Worm (Caenorhabditis elegans) whole organism, early embryonic: ENCODE data around the gene srx-73.

Experiments
- B0310.2 ChIP-seq: sonication (generic microtip); optimal IDR thresholded peaks from 2 replicates; lab custom pipeline; 2016; ENCODE audit warnings: mild to moderate bottlenecking, missing genetic modification characterization, missing compliant biosample characterization
- F13C5.2 ChIP-seq: sonication (generic microtip); optimal IDR thresholded peaks from 2 replicates; lab custom pipeline; 2017; ENCODE audit warnings: mild to moderate bottlenecking, missing genetic modification characterization, inconsistent platforms, missing compliant biosample characterization
- aly-1 ChIP-seq: sonication (generic microtip); optimal IDR thresholded peaks from 2 replicates; lab custom pipeline; 2016; ENCODE audit warnings: missing genetic modification characterization, missing compliant biosample characterization
- ama-1 ChIP-seq: fragments of 150-350 bp; optimal IDR thresholded peaks from 2 replicates; lab custom pipeline; 2014
- ceh-13 ChIP-seq: fragments of 200-800 bp; sonication (Bioruptor generic); optimal IDR thresholded peaks from 2 replicates; lab custom pipeline; 2018; ENCODE audit warnings: mild to moderate bottlenecking, missing genetic modification characterization, missing compliant biosample characterization
- ceh-36 ChIP-seq: sonication (generic microtip); optimal IDR thresholded peaks from 2 replicates; lab custom pipeline; 2016; ENCODE audit warnings: missing genetic modification characterization, inconsistent platforms, missing compliant biosample characterization
- ets-7 ChIP-seq: sonication (generic microtip); optimal IDR thresholded peaks from 2 replicates; lab custom pipeline; 2016; ENCODE audit warnings: missing genotype, missing genetic modification characterization, missing compliant biosample characterization
- flt-1 ChIP-seq: fragments of 200-800 bp; sonication (Bioruptor generic); IDR thresholded peaks from 2 replicates; pipeline ENCODE4 v1.3.6; 2022; ENCODE audit warnings: missing genetic modification characterization, missing compliant biosample characterization
- hmbx-1 ChIP-seq: sonication (generic microtip); optimal IDR thresholded peaks from 2 replicates; lab custom pipeline; 2016; ENCODE audit warnings: mild to moderate bottlenecking, missing genetic modification characterization, missing compliant biosample characterization
- hmg-4 ChIP-seq: fragments of 200-800 bp; sonication (Bioruptor generic); optimal IDR thresholded peaks from 2 replicates; lab custom pipeline; 2018; ENCODE audit warnings: mild to moderate bottlenecking, missing genetic modification characterization, missing compliant biosample characterization
- hnd-1 ChIP-seq: sonication (generic microtip); optimal IDR thresholded peaks from 2 replicates; lab custom pipeline; 2016; ENCODE audit warnings: missing genetic modification characterization, missing compliant biosample characterization
- pes-1 ChIP-seq: fragments of 200-800 bp; sonication (Bioruptor generic); IDR thresholded peaks from 2 replicates; pipeline ENCODE4 v1.3.6; 2022; ENCODE audit warnings: missing genetic modification reagents, missing genetic modification characterization, missing compliant biosample characterization
- scrt-1 ChIP-seq: fragments of 200-800 bp; sonication (Bioruptor generic); IDR thresholded peaks from 2 replicates; pipeline ENCODE4 v1.3.6; 2022; ENCODE audit warnings: missing genetic modification characterization, missing compliant biosample characterization
- sea-1 ChIP-seq: fragments of 200-800 bp; sonication (Bioruptor generic); conservative IDR thresholded peaks from 2 replicates; pipeline ENCODE4 v1.3.6; 2022; ENCODE audit warnings: missing genetic modification characterization, missing compliant biosample characterization
- tbx-11 ChIP-seq: fragments of 200-800 bp; sonication (Bioruptor generic); IDR thresholded peaks from 2 replicates; pipeline ENCODE4 v1.3.6; 2022; ENCODE audit warnings: missing genetic modification characterization, missing compliant biosample characterization
- tbx-37 ChIP-seq: fragments of 200-800 bp; sonication (Bioruptor generic); conservative IDR thresholded peaks from 2 replicates; pipeline ENCODE4 v1.3.6; 2022; ENCODE audit warnings: missing genetic modification reagents, missing genetic modification characterization, missing compliant biosample characterization
- tra-4 ChIP-seq: sonication (generic microtip); optimal IDR thresholded peaks from 2 replicates; lab custom pipeline; 2017; ENCODE audit warnings: missing genetic modification characterization, missing compliant biosample characterization

The srx-73 gene

ce11 chrV:4653871-4654605 is 11.5 kb downstream of the srx-73 start, which contains the start of the genes col-139 and F41F3.1:
col-139 (minus strand) TSS chrV:4653971.
F41F3.1 (plus strand) TSS chrV:4654555.
- TF ChIP-seq scrt-1 (GFP tag; lab: Robert Waterston, UW), result no peak
- TF ChIP-seq tbx-37 (GFP tag; lab: Robert Waterston, UW), result no peak
- TF ChIP-seq aly-1, result no peak
- TF ChIP-seq hmg-4 (GFP tag; lab: Kevin White, UChicago), result no peak
- no peak for TF ChIP-seq B0310.2 (tag; lab: Kevin White, UChicago)
- no peak for TF ChIP-seq sea-1 (GFP tag; lab: Robert Waterston, UW)
- TF ChIP-seq ceh-36 (tag; lab: Kevin White, UChicago), result no peak

- TF ChIP-seq B0310.2 (tag; lab: Kevin White, UChicago) (no peak), tra-4 (no peak), ama-1 (lab: Kevin White, UChicago) (no peak), F13C5.2 (tag; lab: Kevin White, UChicago) (no peak), aly-1 (no peak), ets-7 (tag; lab: Kevin White, UChicago) (no peak), pes-1 (GFP tag; lab: Robert Waterston, UW) (no peak), sea-1 (GFP tag; lab: Robert Waterston, UW) (no peak), tbx-37 (GFP tag; lab: Robert Waterston, UW) (no peak), scrt-1 (GFP tag; lab: Robert Waterston, UW) (no peak), flt-1 (GFP tag; lab: Robert Waterston, UW) (no peak), ceh-36 (tag; lab: Kevin White, UChicago) (no peak), hmbx-1 (tag; lab: Kevin White, UChicago) (no peak), hnd-1 (tag; lab: Kevin White, UChicago) (no peak), hmg-4 (GFP tag; lab: Kevin White, UChicago) (no peak), tbx-11 (GFP tag; lab: Robert Waterston, UW) (no peak), ceh-13 (GFP tag; lab: Kevin White, UChicago) (no peak)
Observed at ce11 chrV:4653093-4653492, 12.5 kb downstream of the srx-73 start.

- TF ChIP-seq hnd-1 (tag; lab: Kevin White, UChicago), result no peak
- TF ChIP-seq tra-4, result no peak
- no peak for TF ChIP-seq ceh-13 (GFP tag; lab: Kevin White, UChicago)
- no peak for TF ChIP-seq tbx-11 (GFP tag; lab: Robert Waterston, UW)
- no peak for TF ChIP-seq sea-1 (GFP tag; lab: Robert Waterston, UW)
- TF ChIP-seq ama-1 (lab: Kevin White, UChicago), result no peak
- no peak for TF ChIP-seq hmbx-1 (tag; lab: Kevin White, UChicago)
- no peak for TF ChIP-seq tbx-37 (GFP tag; lab: Robert Waterston, UW)
- no peak for TF ChIP-seq B0310.2 (tag; lab: Kevin White, UChicago)
- TF ChIP-seq ceh-36 (tag; lab: Kevin White, UChicago), result no peak
- no peak for TF ChIP-seq F13C5.2 (tag; lab: Kevin White, UChicago)
- TF ChIP-seq aly-1, result no peak
- no peak for TF ChIP-seq scrt-1 (GFP tag; lab: Robert Waterston, UW)
- no peak for TF ChIP-seq flt-1 (GFP tag; lab: Robert Waterston, UW)
- TF ChIP-seq pes-1 (GFP tag; lab: Robert Waterston, UW), result no peak
- TF ChIP-seq ets-7 (tag; lab: Kevin White, UChicago), result no peak
- no peak for TF ChIP-seq hmg-4 (GFP tag; lab: Kevin White, UChicago)
Observed at ce11 chrV:4651480-4651879, 14.1 kb downstream of the srx-73 start.

- TF ChIP-seq ama-1 (lab: Kevin White, UChicago) (no peak), ceh-36 (tag; lab: Kevin White, UChicago) (no peak), sea-1 (GFP tag; lab: Robert Waterston, UW) (no peak), B0310.2 (tag; lab: Kevin White, UChicago) (no peak), hmbx-1 (tag; lab: Kevin White, UChicago) (no peak), hnd-1 (tag; lab: Kevin White, UChicago) (no peak), tbx-37 (GFP tag; lab: Robert Waterston, UW) (no peak), tra-4 (no peak), aly-1 (no peak), pes-1 (GFP tag; lab: Robert Waterston, UW) (no peak), F13C5.2 (tag; lab: Kevin White, UChicago) (no peak), ets-7 (tag; lab: Kevin White, UChicago) (no peak), tbx-11 (GFP tag; lab: Robert Waterston, UW) (no peak), scrt-1 (GFP tag; lab: Robert Waterston, UW) (no peak)
Observed at ce11 chrV:4649649-4650384, 15.7 kb downstream of the srx-73 start.

- no peak for TF ChIP-seq B0310.2 (tag; lab: Kevin White, UChicago)
- no peak for TF ChIP-seq hnd-1 (tag; lab: Kevin White, UChicago)
- TF ChIP-seq F13C5.2 (tag; lab: Kevin White, UChicago), result no peak
- TF ChIP-seq hmg-4 (GFP tag; lab: Kevin White, UChicago), result no peak
- TF ChIP-seq aly-1, result no peak
- no peak for TF ChIP-seq tbx-11 (GFP tag; lab: Robert Waterston, UW)
- TF ChIP-seq tbx-37 (GFP tag; lab: Robert Waterston, UW), result no peak
- TF ChIP-seq ceh-36 (tag; lab: Kevin White, UChicago), result no peak
- TF ChIP-seq hmbx-1 (tag; lab: Kevin White, UChicago), result no peak
Observed at ce11 chrV:4648527-4648926, 17.0 kb downstream of the srx-73 start, which contains the start of gene F41F3.8. F41F3.8 (plus strand) TSS chrV:4648827.

- no peak for TF ChIP-seq ceh-13 (GFP tag; lab: Kevin White, UChicago)
- TF ChIP-seq hmbx-1 (tag; lab: Kevin White, UChicago), result no peak
- TF ChIP-seq aly-1, result peak; percentile 47
- no peak; the same call in 1 of the 2 replicates for TF ChIP-seq pes-1 (GFP tag; lab: Robert Waterston, UW)
- TF ChIP-seq ama-1 (lab: Kevin White, UChicago), result no peak
- TF ChIP-seq hmg-4 (GFP tag; lab: Kevin White, UChicago), result peak; percentile 33
- peak; percentile 76 for TF ChIP-seq scrt-1 (GFP tag; lab: Robert Waterston, UW)
Observed at ce11 chrV:4647857-4648256, 17.7 kb downstream of the srx-73 start, which contains the start of gene F41F3.3. F41F3.3 (minus strand) TSS chrV:4648239.
